Worm (Caenorhabditis elegans): ENCODE results near the gene col-8.

Gene col-8

ce11 chrIII:7021156-7021637 is 797 bp upstream of the col-8 start, which contains the start of gene rfl-1 (continued):
- TF ChIP-seq ceh-88 (GFP tag; IDR thresholded peaks at IDR 0.05) (no peak), lin-39 (tag; optimal IDR thresholded peaks at IDR 0.05) (no peak), jun-1 (tag; optimal IDR thresholded peaks at IDR 0.05) (peak; percentile 19), egl-27 (tag; optimal IDR thresholded peaks at IDR 0.05) (no peak), aly-2 (tag; optimal IDR thresholded peaks at IDR 0.05) (no peak), unc-130 (tag; optimal IDR thresholded peaks at IDR 0.05) (no peak), lin-14 (GFP tag; optimal IDR thresholded peaks at IDR 0.05) (peak; percentile 61), nhr-84 (tag; optimal IDR thresholded peaks at IDR 0.05) (no peak), lin-15B (tag; optimal IDR thresholded peaks at IDR 0.05) (peak; percentile 75), zip-4 (GFP tag; optimal IDR thresholded peaks at IDR 0.05) (no peak), ets-5 (GFP tag; IDR thresholded peaks at IDR 0.05) (no peak), dpl-1 (GFP tag; optimal IDR thresholded peaks at IDR 0.05) (peak; percentile 58 to 73 (median 70)), snpc-4 (tag; optimal IDR thresholded peaks at IDR 0.05) (no peak), C04F5.9 (tag; optimal IDR thresholded peaks at IDR 0.05) (peak; percentile 31), unc-86 (tag; optimal IDR thresholded peaks at IDR 0.05) (peak; percentile 35), sup-37 (GFP tag; optimal IDR thresholded peaks at IDR 0.05) (no peak), nhr-19 (GFP tag; conservative IDR thresholded peaks at IDR 0.05) (peak; percentile 47), mdl-1 (tag; optimal IDR thresholded peaks at IDR 0.05) (no peak), ceh-63 (GFP tag; optimal IDR thresholded peaks at IDR 0.05) (no peak), nhr-28 (tag; optimal IDR thresholded peaks at IDR 0.05) (no peak), nhr-11 (tag; optimal IDR thresholded peaks at IDR 0.05) (no peak), tbx-2 (tag; optimal IDR thresholded peaks at IDR 0.05) (peak; percentile 57), hlh-4 (tag; optimal IDR thresholded peaks at IDR 0.05) (no peak), ceh-90 (tag; optimal IDR thresholded peaks at IDR 0.05) (no peak), unc-62 (GFP tag; optimal IDR thresholded peaks at IDR 0.05) (no peak), F16B12.6 (tag; optimal IDR thresholded peaks at IDR 0.05) (peak; percentile 57), xbp-1 (tag; optimal IDR thresholded peaks at IDR 0.05) (peak; percentile 52), vab-15 (tag; optimal IDR thresholded peaks at IDR 0.05) (no peak), nhr-90 (tag; optimal IDR thresholded peaks at IDR 0.05; ENCODE audit: poor library complexity) (peak; percentile 46), fkh-10 (GFP tag; optimal IDR thresholded peaks at IDR 0.05) (peak; percentile 22), ces-1 (GFP tag; optimal IDR thresholded peaks at IDR 0.05) (no peak), egl-13 (tag; optimal IDR thresholded peaks at IDR 0.05) (no peak), nhr-12 (tag; optimal IDR thresholded peaks at IDR 0.05) (no peak), mef-2 (tag; optimal IDR thresholded peaks at IDR 0.05) (no peak), nhr-71 (tag; optimal IDR thresholded peaks at IDR 0.05) (peak; percentile 69), sox-4 (tag; optimal IDR thresholded peaks at IDR 0.05) (no peak), grh-1 (GFP tag; IDR thresholded peaks at IDR 0.05) (no peak), mab-9 (GFP tag; IDR thresholded peaks at IDR 0.05) (no peak), C16A3.4 (tag; optimal IDR thresholded peaks at IDR 0.05) (peak; percentile 55), nhr-85 (tag) (peak; percentile 41), pqm-1 (tag; optimal IDR thresholded peaks at IDR 0.05) (no peak), elt-2 (tag; optimal IDR thresholded peaks at IDR 0.05) (no peak), pag-3 (tag; optimal IDR thresholded peaks at IDR 0.05; ENCODE audit: borderline replicate concordance, insufficient read depth) (no peak), nhr-47 (tag; optimal IDR thresholded peaks at IDR 0.05) (peak; percentile 66), efl-3 (GFP tag; optimal IDR thresholded peaks at IDR 0.05) (no peak), hpl-2 (GFP tag; optimal IDR thresholded peaks at IDR 0.05) (no peak), unc-30 (tag; optimal IDR thresholded peaks at IDR 0.05) (no peak), dsc-1 (tag; optimal IDR thresholded peaks at IDR 0.05) (peak; percentile 52), rnt-1 (tag; optimal IDR thresholded peaks at IDR 0.05) (peak; percentile 52), lir-3 (tag; optimal IDR thresholded peaks at IDR 0.05; ENCODE audit: poor library complexity) (peak; percentile 20)

All from whole organism, L1 larva.